Fruit fly (Drosophila melanogaster): Measurements from ENCODE around the gene CG17721.

Gene CG17721

DNA sequence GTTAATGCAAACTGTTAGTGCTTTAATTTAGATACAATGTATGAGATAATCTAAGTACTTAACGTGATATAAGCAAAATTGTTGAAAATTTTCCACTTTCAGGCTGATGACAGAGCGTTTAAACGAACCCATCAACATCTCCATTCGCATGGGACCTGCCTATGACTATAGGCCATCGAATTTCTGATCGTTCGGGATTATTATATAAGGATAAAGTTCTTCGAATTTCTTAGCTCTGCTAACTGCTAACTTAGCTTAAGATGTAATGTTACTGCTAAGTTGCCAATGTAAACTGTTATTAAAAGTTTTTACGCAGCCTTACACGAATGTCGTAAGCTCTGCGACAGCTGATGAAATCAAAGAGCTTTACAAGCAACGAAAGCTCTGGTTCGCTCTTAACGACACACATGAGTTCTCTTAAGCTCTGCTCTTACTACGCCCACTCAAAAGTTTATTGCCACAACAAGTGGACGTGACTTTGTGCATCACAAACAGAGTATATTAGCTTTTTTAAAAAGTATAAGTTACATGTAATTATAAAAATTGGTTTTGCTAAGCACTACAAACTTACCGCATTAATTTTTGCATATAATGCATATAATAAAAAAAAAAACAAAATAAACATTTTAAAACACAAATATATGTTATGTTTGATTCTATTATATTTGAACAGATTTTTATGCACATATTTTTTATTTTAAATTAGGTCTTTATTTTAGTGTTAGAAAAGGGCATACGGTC, 38.1 kb upstream of the CG17721 start (continued):
- TF ChIP-seq CG1647 (GFP tag; optimal IDR thresholded peaks at IDR 0.05): peak; percentile 81
- no peak; the same call in 1 of the 2 replicates for TF ChIP-seq amos (GFP tag; IDR thresholded peaks at IDR 0.05; ENCODE audit: partially characterized antibody)
- TF ChIP-seq phol (tag; optimal IDR thresholded peaks at IDR 0.05): peak; percentile 99
- TF ChIP-seq sug (tag; optimal IDR thresholded peaks at IDR 0.05): peak; percentile 93
- peak; percentile 96 for TF ChIP-seq CG11723 (GFP tag; optimal IDR thresholded peaks at IDR 0.05)
- TF ChIP-seq CG32767 (GFP tag; IDR thresholded peaks at IDR 0.05): peak; percentile 99
- TF ChIP-seq NfI (GFP tag; optimal IDR thresholded peaks at IDR 0.05): peak; percentile 98
- TF ChIP-seq nerfin-1 (tag; optimal IDR thresholded peaks at IDR 0.05): peak; percentile 99
- peak; percentile 89 for TF ChIP-seq Nf-YB (GFP tag; optimal IDR thresholded peaks at IDR 0.05)
- TF ChIP-seq CG32772 (GFP tag; IDR thresholded peaks at IDR 0.05): peak; percentile 98
- peak; percentile 88 for TF ChIP-seq Dip3 (GFP tag; optimal IDR thresholded peaks at IDR 0.05)
- TF ChIP-seq maf-S (GFP tag; optimal IDR thresholded peaks at IDR 0.05): peak; percentile 81
- TF ChIP-seq CG17912 (GFP tag; optimal IDR thresholded peaks at IDR 0.05): peak; percentile 85
- TF ChIP-seq esg (GFP tag; conservative IDR thresholded peaks at IDR 0.05): peak; percentile 99
- TF ChIP-seq CG14667 (GFP tag; IDR thresholded peaks at IDR 0.05): peak; percentile 96
- TF ChIP-seq CG42726 (GFP tag; IDR thresholded peaks at IDR 0.05; ENCODE audit: partially characterized antibody): no peak
- peak; percentile 99 for TF ChIP-seq klu (GFP tag; IDR thresholded peaks at IDR 0.05)
- TF ChIP-seq CG13424 (tag; optimal IDR thresholded peaks at IDR 0.05): peak; percentile 99
- TF ChIP-seq az2 (GFP tag; optimal IDR thresholded peaks at IDR 0.05): peak; percentile 96
- TF ChIP-seq sisA (GFP tag; IDR thresholded peaks at IDR 0.05): peak; percentile 99
- no peak for TF ChIP-seq vnd (GFP tag; IDR thresholded peaks at IDR 0.05; ENCODE audit: partially characterized antibody)
- TF ChIP-seq Antp (GFP tag; optimal IDR thresholded peaks at IDR 0.05): peak; percentile 79
- peak; percentile 98 for TF ChIP-seq so (GFP tag; IDR thresholded peaks at IDR 0.05)
- TF ChIP-seq CG9609 (GFP tag; optimal IDR thresholded peaks at IDR 0.05): peak; percentile 88
- TF ChIP-seq CG16815 (GFP tag; optimal IDR thresholded peaks at IDR 0.05): peak; percentile 97
- TF ChIP-seq PHDP (tag; optimal IDR thresholded peaks at IDR 0.05): peak; percentile 99
- peak; percentile 87 for TF ChIP-seq CkIIα-i1 (GFP tag; IDR thresholded peaks at IDR 0.05)
- peak; percentile 59 for TF ChIP-seq Side (GFP tag; optimal IDR thresholded peaks at IDR 0.05)
- peak; percentile 97 for TF ChIP-seq CG10431 (GFP tag; optimal IDR thresholded peaks at IDR 0.05)
- TF ChIP-seq Camta (GFP tag; optimal IDR thresholded peaks at IDR 0.05): peak; percentile 89
- TF ChIP-seq Nf-YA (GFP tag; IDR thresholded peaks at IDR 0.05): peak; percentile 96
- peak; percentile 96 for TF ChIP-seq D19B (GFP tag; optimal IDR thresholded peaks at IDR 0.05)
- TF ChIP-seq CG5180 (GFP tag; optimal IDR thresholded peaks at IDR 0.05): peak; percentile 93
- peak; percentile 96 for TF ChIP-seq gce (GFP tag; IDR thresholded peaks at IDR 0.05)
- peak; percentile 83 for TF ChIP-seq corto (GFP tag; optimal IDR thresholded peaks at IDR 0.05)
- peak; percentile 70 for TF ChIP-seq CG4360 (GFP tag; IDR thresholded peaks at IDR 0.05)
- peak; percentile 91 for TF ChIP-seq bowl (GFP tag; IDR thresholded peaks at IDR 0.05)
- TF ChIP-seq Hmr (GFP tag; optimal IDR thresholded peaks at IDR 0.05): peak; percentile 99
- peak; percentile 96 for TF ChIP-seq sqz (GFP tag; optimal IDR thresholded peaks at IDR 0.05)
- peak; percentile 41 for TF ChIP-seq gro (GFP tag; optimal IDR thresholded peaks at IDR 0.05)
- TF ChIP-seq row (GFP tag; IDR thresholded peaks at IDR 0.05): peak; percentile 99
- peak; percentile 96 for TF ChIP-seq CG11085 (GFP tag; IDR thresholded peaks at IDR 0.05)
- TF ChIP-seq chm (GFP tag; IDR thresholded peaks at IDR 0.05): peak; percentile 86
- TF ChIP-seq CG5245 (GFP tag; optimal IDR thresholded peaks at IDR 0.05): peak; percentile 91
- peak; percentile 98 for TF ChIP-seq BtbVII (GFP tag; optimal IDR thresholded peaks at IDR 0.05)
- peak; percentile 100 for TF ChIP-seq CG2678 (tag; optimal IDR thresholded peaks at IDR 0.05)
- no peak for TF ChIP-seq HLHmδ (GFP tag; optimal IDR thresholded peaks at IDR 0.05)
- TF ChIP-seq Xbp1 (GFP tag; optimal IDR thresholded peaks at IDR 0.05): peak; percentile 97
- TF ChIP-seq unc-4 (GFP tag; IDR thresholded peaks at IDR 0.05; ENCODE audit: partially characterized antibody): no peak
